Worm (Caenorhabditis elegans) whole organism, young adult: ENCODE data around the gene chup-1.

Source experiments
- B0035.1 ChIP-seq: sonication (generic microtip); optimal IDR thresholded peaks from 2 replicates; lab custom pipeline; 2016; ENCODE audit warnings: missing genetic modification characterization, mild to moderate bottlenecking, missing compliant biosample characterization, missing genotype, missing genetic modification reagents
- B0261.1 ChIP-seq: sonication (generic microtip); optimal IDR thresholded peaks from 2 replicates; lab custom pipeline; 2016; ENCODE audit warnings: mild to moderate bottlenecking, missing genetic modification characterization, moderate library complexity, missing compliant biosample characterization
- F10E7.11 ChIP-seq: sonication (generic microtip); optimal IDR thresholded peaks from 2 replicates; lab custom pipeline; 2017; ENCODE audit warnings: mild to moderate bottlenecking, missing genetic modification characterization, moderate library complexity, missing compliant biosample characterization
- F33H1.4 ChIP-seq: fragments of 200-800 bp; sonication (Bioruptor generic); IDR thresholded peaks from 2 replicates; pipeline ENCODE4 v1.3.6; 2022; ENCODE audit warnings: missing genetic modification reagents, missing genetic modification characterization, missing compliant biosample characterization
- F37B4.10 ChIP-seq: fragments of 200-800 bp; sonication (Bioruptor generic); IDR thresholded peaks from 2 replicates; pipeline ENCODE4 v1.3.6; 2022; ENCODE audit warnings: missing genetic modification characterization, missing compliant biosample characterization
- F39B2.1 ChIP-seq: fragments of 200-800 bp; sonication (Bioruptor generic); IDR thresholded peaks from 2 replicates; pipeline ENCODE4 v1.3.6; 2022; ENCODE audit warnings: missing genetic modification reagents, missing genetic modification characterization, missing compliant biosample characterization
- F49E8.2 ChIP-seq: sonication (generic microtip); optimal IDR thresholded peaks from 3 replicates; lab custom pipeline; 2017; ENCODE audit warnings: missing genetic modification characterization, mild to moderate bottlenecking, missing compliant biosample characterization, antibody characterized with exemption, moderate library complexity; ENCODE audit not compliant: insufficient read depth
- F52B5.7 ChIP-seq: sonication (generic microtip); optimal IDR thresholded peaks from 2 replicates; lab custom pipeline; 2016; ENCODE audit warnings: mild to moderate bottlenecking, missing genetic modification characterization, missing compliant biosample characterization
- K12H6.12 ChIP-seq: fragments of 200-800 bp; sonication (Bioruptor generic); optimal IDR thresholded peaks from 2 replicates; lab custom pipeline; 2018; ENCODE audit warnings: mild to moderate bottlenecking, missing genetic modification characterization, missing compliant biosample characterization
- Y53G8AR.9 ChIP-seq: fragments of 200-800 bp; sonication (Bioruptor generic); conservative IDR thresholded peaks from 2 replicates; pipeline ENCODE4 v1.3.6; 2022; ENCODE audit warnings: missing genetic modification reagents, missing genetic modification characterization, missing compliant biosample characterization
- Y56A3A.18 ChIP-seq: fragments of 200-800 bp; sonication (Bioruptor generic); IDR thresholded peaks from 2 replicates; pipeline ENCODE4 v1.3.6; 2022; ENCODE audit warnings: missing genetic modification reagents, missing genetic modification characterization, missing compliant biosample characterization
- aptf-2 ChIP-seq: fragments of 200-800 bp; sonication (Bioruptor generic); conservative IDR thresholded peaks from 2 replicates; pipeline ENCODE4 v1.3.6; 2022; ENCODE audit warnings: missing genetic modification reagents, missing genetic modification characterization, missing compliant biosample characterization
- aptf-3 ChIP-seq: fragments of 200-800 bp; sonication (Bioruptor generic); IDR thresholded peaks from 2 replicates; pipeline ENCODE4 v1.3.6; 2022; ENCODE audit warnings: missing genetic modification characterization, missing compliant biosample characterization
- attf-3 ChIP-seq: fragments of 200-800 bp; sonication (Bioruptor generic); conservative IDR thresholded peaks from 2 replicates; pipeline ENCODE4 v1.3.6; 2022; ENCODE audit warnings: missing genetic modification reagents, missing genetic modification characterization, missing compliant biosample characterization
- attf-5 ChIP-seq: fragments of 200-800 bp; sonication (Bioruptor generic); optimal IDR thresholded peaks from 2 replicates; lab custom pipeline; 2018; ENCODE audit warnings: mild to moderate bottlenecking, missing genetic modification characterization, missing compliant biosample characterization
- ceh-79 ChIP-seq: sonication (generic microtip); optimal IDR thresholded peaks from 2 replicates; lab custom pipeline; 2017; ENCODE audit warnings: mild to moderate bottlenecking, missing genetic modification characterization, missing compliant biosample characterization
- dpff-1 ChIP-seq: sonication (generic microtip); optimal IDR thresholded peaks from 2 replicates; lab custom pipeline; 2017; ENCODE audit warnings: mild to moderate bottlenecking, missing genetic modification characterization, missing compliant biosample characterization
- dpl-1 ChIP-seq: fragments of 150-350 bp; optimal IDR thresholded peaks from 2 replicates; lab custom pipeline; 2014; ENCODE audit warnings: missing biosample characterization, missing genetic modification reagents, missing genetic modification characterization
- egl-44 ChIP-seq: fragments of 200-800 bp; sonication (Bioruptor generic); IDR thresholded peaks from 2 replicates; pipeline ENCODE4 v1.3.6; 2022; ENCODE audit warnings: missing genetic modification reagents, missing genetic modification characterization, missing compliant biosample characterization
- egrh-3 ChIP-seq: fragments of 200-800 bp; sonication (Bioruptor generic); IDR thresholded peaks from 2 replicates; pipeline ENCODE4 v1.3.6; 2022; ENCODE audit warnings: missing genetic modification reagents, missing genetic modification characterization, missing compliant biosample characterization
- ets-4 ChIP-seq: fragments of 200-800 bp; sonication (Bioruptor generic); optimal IDR thresholded peaks from 2 replicates; lab custom pipeline; 2018; ENCODE audit warnings: mild to moderate bottlenecking, missing genetic modification characterization, missing compliant biosample characterization
- fkh-3 ChIP-seq: sonication (generic microtip); optimal IDR thresholded peaks from 2 replicates; lab custom pipeline; 2016; ENCODE audit warnings: mild to moderate bottlenecking, missing genetic modification characterization, missing compliant biosample characterization
- hmg-1.2 ChIP-seq: fragments of 200-800 bp; sonication (Bioruptor generic); IDR thresholded peaks from 2 replicates; pipeline ENCODE4 v1.3.6; 2022; ENCODE audit warnings: missing genetic modification reagents, missing genetic modification characterization, missing compliant biosample characterization
- hsf-1 ChIP-seq: fragments of 200-800 bp; sonication (Bioruptor generic); IDR thresholded peaks from 2 replicates; pipeline ENCODE4 v1.3.6; 2022; ENCODE audit warnings: missing genetic modification reagents, missing genetic modification characterization, missing compliant biosample characterization
- lag-1 ChIP-seq: fragments of 200-800 bp; sonication (Bioruptor generic); IDR thresholded peaks from 2 replicates; pipeline ENCODE4 v1.3.6; 2022; ENCODE audit warnings: missing genetic modification reagents, missing genetic modification characterization, missing compliant biosample characterization
- let-607 ChIP-seq, 2 experiments: fragments of 200-800 bp in 1 of 2; sonication (Bioruptor generic) in 1 of 2; sonication (generic microtip) in 1 of 2; optimal IDR thresholded peaks; 2 replicates each; lab custom pipeline; 2016 to 2018; ENCODE audit warnings: mild to moderate bottlenecking in 2 of 2, missing compliant biosample characterization in 2 of 2, missing genetic modification characterization in 2 of 2, moderate library complexity in 2 of 2, missing genotype in 1 of 2
- lsl-1 ChIP-seq: fragments of 200-800 bp; sonication (Bioruptor generic); optimal IDR thresholded peaks from 2 replicates; lab custom pipeline; 2018; ENCODE audit warnings: mild to moderate bottlenecking, missing genetic modification characterization, moderate library complexity, missing compliant biosample characterization
- madf-3 ChIP-seq: fragments of 200-800 bp; sonication (Bioruptor generic); IDR thresholded peaks from 2 replicates; pipeline ENCODE4 v1.3.6; 2022; ENCODE audit warnings: missing genetic modification reagents, missing genetic modification characterization, missing compliant biosample characterization
- madf-6 ChIP-seq: fragments of 200-800 bp; sonication (Bioruptor generic); IDR thresholded peaks from 2 replicates; pipeline ENCODE4 v1.3.6; 2022; ENCODE audit warnings: missing genetic modification reagents, missing genetic modification characterization, missing compliant biosample characterization
- mel-28 ChIP-seq: sonication (generic microtip); optimal IDR thresholded peaks from 2 replicates; lab custom pipeline; 2016; ENCODE audit warnings: borderline replicate concordance, mild to moderate bottlenecking, missing genetic modification characterization, missing compliant biosample characterization
- nfya-1 ChIP-seq: sonication (generic microtip); optimal IDR thresholded peaks from 2 replicates; lab custom pipeline; 2017; ENCODE audit warnings: antibody characterized with exemption, missing compliant biosample characterization, missing genetic modification characterization, borderline replicate concordance; ENCODE audit not compliant: insufficient read depth
- nhr-120 ChIP-seq: fragments of 200-800 bp; sonication (Bioruptor generic); IDR thresholded peaks from 2 replicates; pipeline ENCODE4 v1.3.6; 2022; ENCODE audit warnings: missing genetic modification characterization, missing compliant biosample characterization
- pbrm-1 ChIP-seq: fragments of 200-800 bp; sonication (Bioruptor generic); IDR thresholded peaks from 2 replicates; pipeline ENCODE4 v1.3.6; 2022; ENCODE audit warnings: missing genetic modification reagents, missing genetic modification characterization, missing compliant biosample characterization
- pha-4 ChIP-seq: fragments of 150-350 bp; sonication (generic microtip); optimal IDR thresholded peaks from 2 replicates; lab custom pipeline; 2014; ENCODE audit warnings: missing biosample characterization, missing genetic modification reagents, missing genetic modification characterization
- sea-2 ChIP-seq: fragments of 200-800 bp; sonication (Bioruptor generic); IDR thresholded peaks from 2 replicates; pipeline ENCODE4 v1.3.6; 2022; ENCODE audit warnings: missing genetic modification characterization, missing compliant biosample characterization
- snpc-1.1 ChIP-seq: sonication (generic microtip); optimal IDR thresholded peaks from 2 replicates; lab custom pipeline; 2017; ENCODE audit warnings: missing genetic modification characterization, mild to moderate bottlenecking, missing compliant biosample characterization, antibody characterized with exemption, moderate library complexity, missing genotype, missing genetic modification reagents; ENCODE audit not compliant: insufficient read depth
- snpc-3.4 ChIP-seq: sonication (generic microtip); optimal IDR thresholded peaks from 2 replicates; lab custom pipeline; 2017; ENCODE audit warnings: missing genetic modification characterization, mild to moderate bottlenecking, missing compliant biosample characterization, antibody characterized with exemption, moderate library complexity, missing genotype, missing genetic modification reagents
- snpc-4 ChIP-seq, 5 experiments: fragments of 150-350 bp in 1 of 5; sonication (generic microtip) in 4 of 5; optimal IDR thresholded peaks; 2 replicates each; lab custom pipeline; 2014 to 2018; ENCODE audit warnings: missing genetic modification characterization in 5 of 5, missing biosample characterization in 3 of 5, antibody characterized with exemption in 2 of 5, mild to moderate bottlenecking in 2 of 5, missing compliant biosample characterization in 2 of 5, missing genotype in 2 of 5, moderate library complexity in 2 of 5, missing genetic modification reagents in 1 of 5
- somi-1 ChIP-seq: fragments of 200-800 bp; sonication (Bioruptor generic); optimal IDR thresholded peaks from 2 replicates; lab custom pipeline; 2018; ENCODE audit warnings: mild to moderate bottlenecking, missing genetic modification characterization, missing compliant biosample characterization
- tbp1 ChIP-seq: fragments of 200-800 bp; sonication (Bioruptor generic); optimal IDR thresholded peaks from 2 replicates; lab custom pipeline; 2018; ENCODE audit warnings: mild to moderate bottlenecking, missing genetic modification characterization, missing compliant biosample characterization
- tbx-9 ChIP-seq: sonication (generic microtip); optimal IDR thresholded peaks from 2 replicates; lab custom pipeline; 2016; ENCODE audit warnings: borderline replicate concordance, missing genetic modification characterization, inconsistent platforms, missing compliant biosample characterization
- tlf-1 ChIP-seq: fragments of 200-800 bp; sonication (Bioruptor generic); optimal IDR thresholded peaks from 2 replicates; lab custom pipeline; 2018; ENCODE audit warnings: mild to moderate bottlenecking, missing genetic modification characterization, missing compliant biosample characterization
- unc-130 ChIP-seq: sonication (generic microtip); optimal IDR thresholded peaks from 2 replicates; lab custom pipeline; 2016; ENCODE audit warnings: missing genetic modification reagents, missing genetic modification characterization, missing compliant biosample characterization
- ztf-22 ChIP-seq: fragments of 200-800 bp; sonication (Bioruptor generic); optimal IDR thresholded peaks from 2 replicates; lab custom pipeline; 2018; ENCODE audit warnings: mild to moderate bottlenecking, missing genetic modification characterization, moderate library complexity, missing compliant biosample characterization
- ztf-28 ChIP-seq: fragments of 200-800 bp; sonication (Bioruptor generic); IDR thresholded peaks from 2 replicates; pipeline ENCODE4 v1.3.6; 2022; ENCODE audit warnings: missing genetic modification reagents, missing genetic modification characterization, missing compliant biosample characterization
- ztf-3 ChIP-seq: fragments of 200-800 bp; sonication (Bioruptor generic); optimal IDR thresholded peaks from 2 replicates; lab custom pipeline; 2018; ENCODE audit warnings: mild to moderate bottlenecking, missing genetic modification characterization, missing compliant biosample characterization

The chup-1 gene

ce11 chrX:8835887-8836348 is 44.0 kb downstream of the chup-1 start, which contains the start of gene C28G1.2 (continued):
- peak; percentile 52 for TF ChIP-seq snpc-3.4
- no peak for TF ChIP-seq dpff-1 (tag; lab: Kevin White, UChicago)
- peak; percentile 34 for TF ChIP-seq snpc-1.1
- peak; percentile 84 for TF ChIP-seq F10E7.11 (tag; lab: Kevin White, UChicago)
- TF ChIP-seq F33H1.4 (GFP tag; lab: Robert Waterston, UW): no peak
- peak; percentile 86 for TF ChIP-seq somi-1 (GFP tag; lab: Kevin White, UChicago)
- TF ChIP-seq ets-4 (GFP tag; lab: Kevin White, UChicago): peak; percentile 82
- peak; percentile 68 for TF ChIP-seq attf-3 (GFP tag; lab: Robert Waterston, UW)
- no peak for TF ChIP-seq nhr-120 (GFP tag; lab: Robert Waterston, UW)
- TF ChIP-seq lsl-1: peak; percentile 20
- 0 out of 2 replicates have a peak, but pooled peaks have one; percentile 46 for TF ChIP-seq F37B4.10 (GFP tag; lab: Robert Waterston, UW)
- peak; percentile 100 for TF ChIP-seq B0261.1 (tag; lab: Kevin White, UChicago)
- peak; percentile 83 for TF ChIP-seq tlf-1
- peak; percentile 70 for TF ChIP-seq ztf-3 (GFP tag; lab: Kevin White, UChicago)
- peak; percentile 91 for TF ChIP-seq B0035.1
- TF ChIP-seq Y53G8AR.9 (GFP tag; lab: Robert Waterston, UW): peak; percentile 68; the same call in 1 of the 2 replicates
- peak; percentile 94 for TF ChIP-seq Y56A3A.18 (GFP tag; lab: Robert Waterston, UW)
- TF ChIP-seq hmg-1.2 (GFP tag; lab: Robert Waterston, UW): peak; percentile 90
- no peak for TF ChIP-seq lag-1 (GFP tag; lab: Robert Waterston, UW)
- no peak for TF ChIP-seq pha-4 (tag; lab: Kevin White, UChicago)
- peak; percentile 63; the same call in 1 of the 2 replicates for TF ChIP-seq egrh-3 (GFP tag; lab: Robert Waterston, UW)
- TF ChIP-seq aptf-3 (GFP tag; lab: Robert Waterston, UW): peak; percentile 94; the same call in 1 of the 2 replicates
- peak; percentile 94 for TF ChIP-seq pbrm-1 (GFP tag; lab: Robert Waterston, UW)
- no peak for TF ChIP-seq tbx-9 (tag; lab: Kevin White, UChicago)
- no peak for TF ChIP-seq sea-2
- no peak for TF ChIP-seq F49E8.2
- TF ChIP-seq ztf-28 (GFP tag; lab: Robert Waterston, UW): peak; percentile 62; the same call in 1 of the 2 replicates
- peak; percentile 94 for TF ChIP-seq K12H6.12
- peak; percentile 88 for TF ChIP-seq F52B5.7 (tag; lab: Kevin White, UChicago)
- TF ChIP-seq F39B2.1: 0 out of 2 replicates have a peak, but pooled peaks have one; percentile 50
- peak; percentile 79 for TF ChIP-seq ceh-79 (tag; lab: Kevin White, UChicago)
- peak; percentile 83 for TF ChIP-seq ztf-22 (GFP tag; lab: Kevin White, UChicago)
- 0 out of 2 replicates have a peak, but pooled peaks have one; percentile 53 for TF ChIP-seq aptf-2 (GFP tag; lab: Robert Waterston, UW)
- TF ChIP-seq let-607 (tag; optimal IDR thresholded peaks at IDR 0.05; lab: Kevin White, UChicago): peak; percentile 72 to 84
- peak; percentile 94 for TF ChIP-seq egl-44 (GFP tag; lab: Robert Waterston, UW)
- TF ChIP-seq nfya-1 (tag; lab: Kevin White, UChicago): no peak
- TF ChIP-seq tbp1: peak; percentile 100
- no peak for TF ChIP-seq hsf-1
- peak; percentile 4 for TF ChIP-seq dpl-1 (GFP tag; lab: Kevin White, UChicago)
- TF ChIP-seq madf-3 (GFP tag; lab: Robert Waterston, UW): peak; percentile 76; the same call in 1 of the 2 replicates
- peak; percentile 88 for TF ChIP-seq unc-130 (GFP tag; lab: Kevin White, UChicago)
- peak; percentile 91 for TF ChIP-seq attf-5 (GFP tag; lab: Kevin White, UChicago)
- peak; percentile 75 for TF ChIP-seq snpc-4 (GFP tag; optimal IDR thresholded peaks at IDR 0.05; lab: Kevin White, UChicago)
- TF ChIP-seq snpc-4 (tag; optimal IDR thresholded peaks at IDR 0.05; lab: Kevin White, UChicago): peak; percentile 30 to 78 (median 76)
- TF ChIP-seq mel-28: peak; percentile 67
- peak; percentile 70 for TF ChIP-seq fkh-3 (tag; lab: Kevin White, UChicago)
- TF ChIP-seq madf-6 (GFP tag; lab: Robert Waterston, UW): no peak; the same call in 1 of the 2 replicates
